Worm (Caenorhabditis elegans) whole organism, mixed stage, embryonic: Measurements from ENCODE around the gene F36H1.11.
A peak's percentile ranks its signal among the peaks of the same experiment; 100 is the strongest.

Experiments used
- ces-1 ChIP-seq: fragments of 150-350 bp; optimal IDR thresholded peaks from 2 replicates; lab custom pipeline; 2014; ENCODE audit warnings: missing biosample characterization, missing genetic modification reagents, missing genetic modification characterization
- mep-1 ChIP-seq: fragments of 150-350 bp; optimal IDR thresholded peaks from 2 replicates; lab custom pipeline; 2017; ENCODE audit warnings: missing biosample characterization, missing genetic modification reagents, missing genetic modification characterization, inconsistent platforms
- nhr-76 ChIP-seq: sonication (generic microtip); optimal IDR thresholded peaks from 2 replicates; lab custom pipeline; 2017; ENCODE audit warnings: missing biosample characterization, missing genetic modification characterization
- pha-4 ChIP-seq: fragments of 150-350 bp; optimal IDR thresholded peaks from 2 replicates; lab custom pipeline; 2018; ENCODE audit warnings: missing biosample characterization, missing genetic modification reagents, missing genetic modification characterization
- snpc-4 ChIP-seq: fragments of 150-350 bp; optimal IDR thresholded peaks from 2 replicates; lab custom pipeline; 2014; ENCODE audit warnings: missing biosample characterization, missing genetic modification characterization
- unc-39 ChIP-seq: fragments of 150-350 bp; optimal IDR thresholded peaks from 2 replicates; lab custom pipeline; 2014; ENCODE audit warnings: missing biosample characterization, missing genetic modification characterization

ce11 chrIV:11082789-11083235 is 33.8 kb downstream of the F36H1.11 start:
- TF ChIP-seq nhr-76 (tag; lab: Kevin White, UChicago), result no peak
- TF ChIP-seq snpc-4 (tag; lab: Kevin White, UChicago), result no peak
- peak; percentile 83 for TF ChIP-seq pha-4
- peak; percentile 82 for TF ChIP-seq mep-1 (tag; lab: Kevin White, UChicago)
- TF ChIP-seq ces-1 (GFP tag; lab: Kevin White, UChicago), result peak; percentile 95
- TF ChIP-seq unc-39 (tag; lab: Kevin White, UChicago), result no peak
